Fruit fly (Drosophila melanogaster) whole organism, embryonic: ENCODE results near the gene CG1998.

Experiments
- Antp ChIP-seq: fragments of 200-800 bp; sonication (Bioruptor generic); optimal IDR thresholded peaks from 3 replicates; lab custom pipeline; 2016; ENCODE audit warnings: missing biosample characterization, missing genetic modification characterization
- BEAF-32 ChIP-seq: fragments of 200-800 bp; sonication (Bioruptor generic); optimal IDR thresholded peaks from 3 replicates; lab custom pipeline; 2017; ENCODE audit warnings: missing biosample characterization, missing genetic modification characterization, mild to moderate bottlenecking, moderate library complexity, missing genetic modification reagents
- CG10209 ChIP-seq: fragments of 200-800 bp; sonication (Bioruptor generic); optimal IDR thresholded peaks from 3 replicates; lab custom pipeline; 2017; ENCODE audit warnings: missing biosample characterization, mild to moderate bottlenecking, missing genetic modification characterization, missing genetic modification reagents
- CG10462 ChIP-seq: fragments of 200-800 bp; sonication (Bioruptor generic); optimal IDR thresholded peaks from 2 replicates; lab custom pipeline; 2016; ENCODE audit warnings: missing biosample characterization, missing genetic modification characterization
- CG11696 ChIP-seq: fragments of 200-800 bp; sonication (Bioruptor generic); IDR thresholded peaks from 2 replicates; pipeline ENCODE4 v1.3.6; 2022; ENCODE audit warnings: missing biosample characterization, missing genetic modification characterization
- CG15479 ChIP-seq: fragments of 200-800 bp; sonication (Bioruptor generic); optimal IDR thresholded peaks from 3 replicates; lab custom pipeline; 2019; ENCODE audit warnings: missing biosample characterization, mild to moderate bottlenecking, missing genetic modification characterization, moderate library complexity
- CG15514 ChIP-seq: fragments of 200-800 bp; sonication (Bioruptor generic); optimal IDR thresholded peaks from 3 replicates; lab custom pipeline; 2017; ENCODE audit warnings: missing biosample characterization, missing genetic modification characterization, mild to moderate bottlenecking, moderate library complexity, missing genetic modification reagents
- CG16813 ChIP-seq: fragments of 200-800 bp; sonication (Bioruptor generic); IDR thresholded peaks from 3 replicates; pipeline ENCODE4 v1.3.6; 2022; ENCODE audit warnings: missing biosample characterization, missing genetic modification characterization; ENCODE audit not compliant: partially characterized antibody
- CG17359 ChIP-seq: fragments of 200-800 bp; sonication (Bioruptor generic); optimal IDR thresholded peaks from 3 replicates; lab custom pipeline; 2018; ENCODE audit warnings: missing biosample characterization, mild to moderate bottlenecking, missing genetic modification characterization, moderate library complexity
- CG17385 ChIP-seq: fragments of 200-800 bp; sonication (Bioruptor generic); optimal IDR thresholded peaks from 3 replicates; lab custom pipeline; 2018; ENCODE audit warnings: missing biosample characterization, mild to moderate bottlenecking, missing genetic modification characterization
- CG17568 ChIP-seq: fragments of 200-800 bp; sonication (Bioruptor generic); optimal IDR thresholded peaks from 2 replicates; lab custom pipeline; 2018; ENCODE audit warnings: missing biosample characterization, mild to moderate bottlenecking, missing genetic modification characterization, moderate library complexity
- CG18262 ChIP-seq: fragments of 200-800 bp; optimal IDR thresholded peaks from 3 replicates; lab custom pipeline; 2019; ENCODE audit warnings: missing biosample characterization, mild to moderate bottlenecking, missing genetic modification characterization, moderate library complexity
- CG2129 ChIP-seq: fragments of 200-800 bp; sonication (Bioruptor generic); IDR thresholded peaks from 2 replicates; pipeline ENCODE4 v1.3.6; 2022; ENCODE audit warnings: missing biosample characterization, missing genetic modification characterization; ENCODE audit not compliant: partially characterized antibody
- CG2712 ChIP-seq: fragments of 200-800 bp; optimal IDR thresholded peaks from 3 replicates; lab custom pipeline; 2019; ENCODE audit warnings: missing biosample characterization, mild to moderate bottlenecking, missing genetic modification characterization, moderate library complexity
- CG3065 ChIP-seq: fragments of 200-800 bp; sonication (Bioruptor generic); optimal IDR thresholded peaks from 2 replicates; lab custom pipeline; 2016; ENCODE audit warnings: missing biosample characterization, missing genetic modification characterization
- CG34422 ChIP-seq: fragments of 200-800 bp; sonication (Bioruptor generic); IDR thresholded peaks from 3 replicates; pipeline ENCODE4 v1.3.6; 2022; ENCODE audit warnings: missing biosample characterization, missing genetic modification characterization
- CG3847 ChIP-seq: fragments of 200-800 bp; sonication (Bioruptor generic); IDR thresholded peaks from 2 replicates; pipeline ENCODE4 v1.3.6; 2022; ENCODE audit warnings: missing biosample characterization, missing genetic modification characterization
- CG42726 ChIP-seq: fragments of 200-800 bp; sonication (Bioruptor generic); IDR thresholded peaks from 2 replicates; pipeline ENCODE4 v1.3.6; 2022; ENCODE audit warnings: missing biosample characterization, missing genetic modification characterization; ENCODE audit not compliant: partially characterized antibody
- CG4360 ChIP-seq: fragments of 200-800 bp; sonication (Bioruptor generic); IDR thresholded peaks from 2 replicates; pipeline ENCODE4 v1.3.6; 2022; ENCODE audit warnings: missing biosample characterization, missing genetic modification characterization
- CG8089 ChIP-seq: fragments of 200-800 bp; sonication (Bioruptor generic); optimal IDR thresholded peaks from 3 replicates; lab custom pipeline; 2016; ENCODE audit warnings: missing biosample characterization, missing genetic modification characterization
- CG8290 ChIP-seq, 3 experiments: fragments of 200-800 bp; sonication (Bioruptor generic); optimal IDR thresholded peaks; 2 replicates each; lab custom pipeline; 2016 to 2019; ENCODE audit warnings: missing biosample characterization in 3 of 3, missing genetic modification characterization in 3 of 3, mild to moderate bottlenecking in 2 of 3, moderate library complexity in 1 of 3
- D ChIP-seq, 2 experiments: fragments of 200-800 bp in 1 of 2; fragments of >200 bp in 1 of 2; sonication (Bioruptor generic) in 1 of 2; optimal IDR thresholded peaks; 2 replicates in 1 of 2; 3 replicates in 1 of 2; lab custom pipeline; 2017; ENCODE audit warnings: mild to moderate bottlenecking in 1 of 2, missing biosample characterization in 1 of 2, missing genetic modification characterization in 1 of 2, missing genetic modification reagents in 1 of 2
- Dip2 ChIP-seq: fragments of 200-800 bp; sonication (Bioruptor generic); IDR thresholded peaks from 2 replicates; pipeline ENCODE4 v1.3.6; 2022; ENCODE audit warnings: missing biosample characterization, missing genetic modification characterization
- ERR ChIP-seq: fragments of 200-800 bp; sonication (Bioruptor generic); optimal IDR thresholded peaks from 2 replicates; lab custom pipeline; 2016; ENCODE audit warnings: missing biosample characterization, missing genetic modification characterization
- GATAe ChIP-seq: fragments of 200-800 bp; sonication (Bioruptor generic); conservative IDR thresholded peaks from 2 replicates; pipeline ENCODE4 v1.3.6; 2022; ENCODE audit warnings: missing biosample characterization, missing genetic modification characterization
- Nf-YA ChIP-seq: fragments of 200-800 bp; sonication (Bioruptor generic); IDR thresholded peaks from 2 replicates; pipeline ENCODE4 v1.3.6; 2022; ENCODE audit warnings: missing biosample characterization, missing genetic modification characterization
- Poxn ChIP-seq: fragments of 200-800 bp; sonication (Bioruptor generic); IDR thresholded peaks from 2 replicates; pipeline ENCODE4 v1.3.6; 2022; ENCODE audit warnings: missing biosample characterization, missing genetic modification characterization
- Spps ChIP-seq: fragments of 200-800 bp; sonication (Bioruptor generic); optimal IDR thresholded peaks from 2 replicates; lab custom pipeline; 2018; ENCODE audit warnings: missing biosample characterization, mild to moderate bottlenecking, missing genetic modification characterization
- Ssrp ChIP-seq: fragments of 200-800 bp; sonication (Bioruptor generic); optimal IDR thresholded peaks from 2 replicates; lab custom pipeline; 2018; ENCODE audit warnings: missing biosample characterization, mild to moderate bottlenecking, missing genetic modification characterization, moderate library complexity
- Taf1 ChIP-seq: fragments of 200-800 bp; sonication (Bioruptor generic); IDR thresholded peaks from 2 replicates; pipeline ENCODE4 v1.3.6; 2022; ENCODE audit warnings: missing biosample characterization, missing genetic modification characterization
- Vsx1 ChIP-seq: fragments of 200-800 bp; sonication (Bioruptor generic); optimal IDR thresholded peaks from 2 replicates; lab custom pipeline; 2017; ENCODE audit warnings: missing biosample characterization, mild to moderate bottlenecking, missing genetic modification characterization, missing genetic modification reagents
- az2 ChIP-seq: fragments of 200-800 bp; sonication (Bioruptor generic); optimal IDR thresholded peaks from 3 replicates; lab custom pipeline; 2016; ENCODE audit warnings: missing biosample characterization, missing genetic modification characterization
- cas ChIP-seq: fragments of 200-800 bp; sonication (Bioruptor generic); IDR thresholded peaks from 2 replicates; pipeline ENCODE4 v1.3.6; 2022; ENCODE audit warnings: missing biosample characterization, missing genetic modification characterization
- chm ChIP-seq: fragments of 200-800 bp; sonication (Bioruptor generic); IDR thresholded peaks from 2 replicates; pipeline ENCODE4 v1.3.6; 2022; ENCODE audit warnings: missing biosample characterization, missing genetic modification characterization
- corto ChIP-seq: fragments of 200-800 bp; sonication (Bioruptor generic); optimal IDR thresholded peaks from 2 replicates; lab custom pipeline; 2016; ENCODE audit warnings: missing biosample characterization, mild to moderate bottlenecking, missing genetic modification characterization, moderate library complexity
- gcm2 ChIP-seq: fragments of 200-800 bp; sonication (Bioruptor generic); optimal IDR thresholded peaks from 2 replicates; lab custom pipeline; 2016; ENCODE audit warnings: missing biosample characterization, missing genetic modification characterization
- hbn ChIP-seq: fragments of 200-800 bp; sonication (Bioruptor generic); IDR thresholded peaks from 2 replicates; pipeline ENCODE4 v1.3.6; 2022; ENCODE audit warnings: missing biosample characterization, missing genetic modification characterization; ENCODE audit not compliant: partially characterized antibody
- oc ChIP-seq: fragments of 200-800 bp; sonication (Bioruptor generic); optimal IDR thresholded peaks from 2 replicates; lab custom pipeline; 2018; ENCODE audit warnings: missing biosample characterization, mild to moderate bottlenecking, missing genetic modification characterization, moderate library complexity
- pan ChIP-seq, 4 experiments: fragments of >200 bp in 3 of 4; fragments of 200-800 bp in 1 of 4; sonication (Bioruptor generic) in 1 of 4; optimal IDR thresholded peaks in 3 of 4; IDR thresholded peaks in 1 of 4; 2 replicates each; pipeline versions ENCODE4 v1.3.6 to Lab custom; 2017 to 2022; ENCODE audit warnings: missing biosample characterization in 2 of 4, missing genetic modification characterization in 2 of 4, mixed read lengths in 1 of 4
- pnt ChIP-seq: fragments of 200-800 bp; sonication (Bioruptor generic); optimal IDR thresholded peaks from 3 replicates; lab custom pipeline; 2016; ENCODE audit warnings: missing biosample characterization, missing genetic modification characterization
- psq ChIP-seq: fragments of 200-800 bp; sonication (Bioruptor generic); optimal IDR thresholded peaks from 2 replicates; lab custom pipeline; 2017; ENCODE audit warnings: missing biosample characterization, missing genetic modification characterization
- pzg ChIP-seq: fragments of 200-800 bp; sonication (Bioruptor generic); optimal IDR thresholded peaks from 3 replicates; lab custom pipeline; 2018; ENCODE audit warnings: missing biosample characterization, mild to moderate bottlenecking, missing genetic modification characterization, moderate library complexity
- sima ChIP-seq: fragments of 200-800 bp; sonication (Bioruptor generic); optimal IDR thresholded peaks from 2 replicates; lab custom pipeline; 2016; ENCODE audit warnings: missing biosample characterization, missing genetic modification characterization
- sna ChIP-seq: fragments of 200-800 bp; sonication (Bioruptor generic); IDR thresholded peaks from 2 replicates; pipeline ENCODE4 v1.3.6; 2022; ENCODE audit warnings: missing biosample characterization, missing genetic modification characterization; ENCODE audit not compliant: partially characterized antibody
- vvl ChIP-seq: fragments of 200-800 bp; sonication (Bioruptor generic); IDR thresholded peaks from 2 replicates; pipeline ENCODE4 v1.3.6; 2022; ENCODE audit warnings: missing biosample characterization, missing genetic modification characterization
- z ChIP-seq: fragments of 200-800 bp; sonication (Bioruptor generic); IDR thresholded peaks from 3 replicates; pipeline ENCODE4 v1.3.6; 2022; ENCODE audit warnings: missing biosample characterization, missing genetic modification characterization
- zen ChIP-seq: fragments of 200-800 bp; sonication (Bioruptor generic); optimal IDR thresholded peaks from 3 replicates; lab custom pipeline; 2018; ENCODE audit warnings: missing biosample characterization, mild to moderate bottlenecking, missing genetic modification characterization, moderate library complexity

The CG1998 gene

DNA sequence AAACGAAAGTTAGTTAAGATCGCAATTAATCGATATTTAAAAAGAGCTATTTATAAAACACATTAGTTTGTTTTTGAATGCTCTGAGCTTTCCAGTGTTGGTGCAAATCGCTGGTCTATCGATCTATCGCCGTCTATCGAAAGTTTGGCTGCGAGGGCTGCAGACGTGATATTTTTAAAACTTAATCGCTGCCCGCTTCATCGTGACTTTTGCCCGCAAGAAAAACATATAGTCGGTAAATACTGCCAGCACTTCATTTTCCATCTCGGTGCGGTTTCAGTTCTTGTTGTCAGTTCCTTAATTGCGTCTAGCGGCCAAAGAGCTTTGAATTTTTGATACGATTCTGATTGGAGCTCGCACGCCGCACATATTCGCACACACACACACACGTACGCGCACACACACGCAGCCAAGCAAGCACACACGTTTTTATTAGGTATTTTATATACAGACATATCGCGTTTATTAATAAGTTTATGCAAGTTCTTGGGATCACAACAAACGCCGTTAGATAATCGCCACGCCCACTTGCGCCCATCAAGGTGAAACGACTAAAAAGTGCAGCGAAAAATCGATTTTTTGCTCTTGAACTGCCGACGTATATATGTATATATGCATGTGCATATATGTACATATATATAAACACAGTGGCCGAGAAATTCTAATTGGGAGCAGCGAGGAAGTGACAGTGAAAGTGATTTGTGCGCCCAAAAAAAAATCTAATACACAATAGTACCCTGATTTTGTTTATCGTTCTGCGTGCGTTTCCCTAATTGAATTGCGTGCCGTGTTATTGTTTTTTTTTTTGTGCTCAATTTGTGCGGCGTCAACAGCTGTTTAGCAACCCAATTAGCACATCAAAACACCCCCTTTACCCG lies 41.8 kb downstream of the CG1998 start (continued):
- TF ChIP-seq psq (GFP tag; lab: Kevin White, UChicago), result no peak
- no peak for TF ChIP-seq cas (GFP tag; lab: Robert Waterston, UW)
- no peak for TF ChIP-seq az2 (GFP tag; lab: Kevin White, UChicago)
- TF ChIP-seq CG16813 (GFP tag; lab: Robert Waterston, UW), result peak; percentile 53
- no peak for TF ChIP-seq CG8089
- no peak for TF ChIP-seq Dip2 (GFP tag; lab: Robert Waterston, UW)
- no peak for TF ChIP-seq Vsx1
- TF ChIP-seq corto (GFP tag; lab: Kevin White, UChicago), result no peak
- peak; percentile 4 for TF ChIP-seq CG2712 (tag; lab: Kevin White, UChicago)
- peak; percentile 8 for TF ChIP-seq Antp (GFP tag; lab: Kevin White, UChicago)
- TF ChIP-seq CG15514 (GFP tag; lab: Kevin White, UChicago), result peak; percentile 70
- no peak for TF ChIP-seq zen (tag; lab: Kevin White, UChicago)
- TF ChIP-seq GATAe (GFP tag; lab: Robert Waterston, UW), result no peak
- no peak for TF ChIP-seq pan (optimal IDR thresholded peaks at IDR 0.05; lab: Kevin White, UChicago)
- TF ChIP-seq pan (GFP tag; optimal IDR thresholded peaks at IDR 0.05 in 1 of 2, IDR thresholded peaks at IDR 0.05 in 1 of 2), result no peak
- TF ChIP-seq z (GFP tag; lab: Robert Waterston, UW), result no peak
- no peak for TF ChIP-seq vvl
- TF ChIP-seq CG2129, result no peak
- no peak for TF ChIP-seq Poxn
- TF ChIP-seq Nf-YA, result no peak
- no peak for TF ChIP-seq CG17385 (GFP tag; lab: Kevin White, UChicago)
- no peak for TF ChIP-seq CG10462 (GFP tag; lab: Kevin White, UChicago)
- TF ChIP-seq CG17359 (tag; lab: Kevin White, UChicago), result no peak
- TF ChIP-seq Spps (tag; lab: Kevin White, UChicago), result no peak
- TF ChIP-seq sima (GFP tag; lab: Kevin White, UChicago), result no peak
- no peak for TF ChIP-seq gcm2 (GFP tag; lab: Kevin White, UChicago)
- 0 out of 3 replicates have a peak, but pooled peaks have one; percentile 21 for TF ChIP-seq CG34422 (GFP tag; lab: Robert Waterston, UW)
- TF ChIP-seq Taf1 (GFP tag; lab: Robert Waterston, UW), result no peak
- TF ChIP-seq D (optimal IDR thresholded peaks at IDR 0.05; lab: Kevin White, UChicago), result no peak
- no peak for TF ChIP-seq D (GFP tag; optimal IDR thresholded peaks at IDR 0.05; lab: Kevin White, UChicago)
- no peak for TF ChIP-seq CG11696 (GFP tag; lab: Robert Waterston, UW)
- TF ChIP-seq CG8290 (GFP tag; optimal IDR thresholded peaks at IDR 0.05; lab: Kevin White, UChicago), result no peak
- TF ChIP-seq CG8290 (tag; optimal IDR thresholded peaks at IDR 0.05; lab: Kevin White, UChicago), result peak in 1 of 2 experiments; percentile 50
- no peak for TF ChIP-seq CG3065
- TF ChIP-seq CG4360, result no peak
- TF ChIP-seq CG3847 (GFP tag; lab: Robert Waterston, UW), result no peak
- no peak for TF ChIP-seq CG17568 (GFP tag; lab: Kevin White, UChicago)
- no peak for TF ChIP-seq CG18262 (tag; lab: Kevin White, UChicago)
- no peak for TF ChIP-seq oc (tag; lab: Kevin White, UChicago)
- TF ChIP-seq pnt (GFP tag; lab: Kevin White, UChicago), result no peak
- 0 out of 2 replicates have a peak, but pooled peaks have one; percentile 38 for TF ChIP-seq hbn (GFP tag; lab: Robert Waterston, UW)
- TF ChIP-seq Ssrp, result no peak
- TF ChIP-seq CG42726, result peak; percentile 64; the same call in 1 of the 2 replicates
- TF ChIP-seq sna (GFP tag; lab: Robert Waterston, UW), result peak; percentile 73
- TF ChIP-seq BEAF-32 (GFP tag; lab: Kevin White, UChicago), result peak; percentile 71
- peak; percentile 68 for TF ChIP-seq pzg (GFP tag; lab: Kevin White, UChicago)
- TF ChIP-seq chm, result no peak
- TF ChIP-seq CG10209, result no peak
- no peak for TF ChIP-seq ERR (GFP tag; lab: Kevin White, UChicago)
- no peak for TF ChIP-seq CG15479 (GFP tag; lab: Kevin White, UChicago)
